Worm (Caenorhabditis elegans): ENCODE results near the gene F28A12.3.

The F28A12.3 gene

ce11 chrV:8661241-8661954 lies 20.2 kb upstream of the F28A12.3 start (continued):
- TF ChIP-seq nhr-28 (tag; optimal IDR thresholded peaks at IDR 0.05) (peak; percentile 32), snpc-4 (tag; optimal IDR thresholded peaks at IDR 0.05) (no peak), unc-62 (GFP tag; optimal IDR thresholded peaks at IDR 0.05 in 1 of 2) (peak; percentile 32 to 35), unc-62 (tag; optimal IDR thresholded peaks at IDR 0.05) (no peak), nhr-102 (tag; optimal IDR thresholded peaks at IDR 0.05) (peak; percentile 54), lin-1 (GFP tag; IDR thresholded peaks at IDR 0.05) (peak; percentile 80; the same call in 1 of the 2 replicates), dve-1 (tag; optimal IDR thresholded peaks at IDR 0.05; ENCODE audit: insufficient read depth) (peak; percentile 82), jun-1 (tag; optimal IDR thresholded peaks at IDR 0.05) (no peak), dmd-6 (GFP tag; IDR thresholded peaks at IDR 0.05) (peak; percentile 89), daf-19 (GFP tag; conservative IDR thresholded peaks at IDR 0.05) (no peak), hlh-11 (tag; optimal IDR thresholded peaks at IDR 0.05) (peak; percentile 86), pha-4 (GFP tag; IDR thresholded peaks at IDR 0.05) (no peak), pha-4 (tag; optimal IDR thresholded peaks at IDR 0.05) (no peak), hlh-30 (tag; optimal IDR thresholded peaks at IDR 0.05; ENCODE audit: insufficient read depth) (peak; percentile 84), nhr-11 (tag; optimal IDR thresholded peaks at IDR 0.05) (no peak), zip-2 (tag; optimal IDR thresholded peaks at IDR 0.05) (no peak), nhr-6 (tag; optimal IDR thresholded peaks at IDR 0.05) (no peak), nhr-48 (tag; optimal IDR thresholded peaks at IDR 0.05) (peak; percentile 69), D1046.2 (GFP tag; IDR thresholded peaks at IDR 0.05) (peak; percentile 12; the same call in 1 of the 2 replicates), dpl-1 (GFP tag; optimal IDR thresholded peaks at IDR 0.05) (no peak), nhr-237 (tag; optimal IDR thresholded peaks at IDR 0.05) (no peak), nhr-76 (tag; optimal IDR thresholded peaks at IDR 0.05) (no peak), mep-1 (tag; optimal IDR thresholded peaks at IDR 0.05) (peak; percentile 47), mes-2 (tag; optimal IDR thresholded peaks at IDR 0.05; ENCODE audit: poor library complexity, severe bottlenecking) (peak; percentile 51), ama-1 (optimal IDR thresholded peaks at IDR 0.05) (no peak), nhr-10 (tag; optimal IDR thresholded peaks at IDR 0.05) (no peak), madf-5 (GFP tag; IDR thresholded peaks at IDR 0.05) (no peak), snpc-1.2 (GFP tag; IDR thresholded peaks at IDR 0.05) (no peak), spr-3 (GFP tag; optimal IDR thresholded peaks at IDR 0.05) (no peak), F49E8.2 (tag; optimal IDR thresholded peaks at IDR 0.05; ENCODE audit: borderline replicate concordance) (no peak), T26A8.4 (GFP tag; IDR thresholded peaks at IDR 0.05) (0 out of 2 replicates have a peak, but pooled peaks have one; percentile 27), sdz-12 (GFP tag; optimal IDR thresholded peaks at IDR 0.05) (no peak), gei-8 (GFP tag; optimal IDR thresholded peaks at IDR 0.05) (no peak), ces-1 (GFP tag; optimal IDR thresholded peaks at IDR 0.05) (no peak), Y48G9A.11 (GFP tag; IDR thresholded peaks at IDR 0.05) (no peak), nhr-41 (GFP tag; IDR thresholded peaks at IDR 0.05) (peak; percentile 69), cey-2 (tag; optimal IDR thresholded peaks at IDR 0.05; ENCODE audit: borderline replicate concordance, insufficient read depth) (no peak), F44E2.7 (GFP tag; IDR thresholded peaks at IDR 0.05) (no peak), zfp-2 (tag; optimal IDR thresholded peaks at IDR 0.05) (no peak), madf-9 (GFP tag; conservative IDR thresholded peaks at IDR 0.05) (no peak), aha-1 (tag) (no peak), lin-15B (tag; optimal IDR thresholded peaks at IDR 0.05) (no peak), daf-8 (GFP tag; IDR thresholded peaks at IDR 0.05) (no peak), zip-11 (GFP tag; IDR thresholded peaks at IDR 0.05) (no peak), dmd-9 (GFP tag; IDR thresholded peaks at IDR 0.05) (no peak), ceh-20 (GFP tag; IDR thresholded peaks at IDR 0.05) (peak; percentile 47; the same call in 1 of the 2 replicates), php-3 (GFP tag; IDR thresholded peaks at IDR 0.05) (peak; percentile 95), nhr-77 (tag; optimal IDR thresholded peaks at IDR 0.05) (peak; percentile 37), tag-97 (GFP tag; IDR thresholded peaks at IDR 0.05) (no peak), ceh-32 (tag; optimal IDR thresholded peaks at IDR 0.05; ENCODE audit: poor library complexity) (no peak), zag-1 (tag; optimal IDR thresholded peaks at IDR 0.05) (no peak)
